Fruit fly (Drosophila melanogaster): Measurements from ENCODE around the gene CG32579.
A peak's percentile ranks its signal among the peaks of the same experiment; 100 is the strongest.

Gene CG32579

DNA sequence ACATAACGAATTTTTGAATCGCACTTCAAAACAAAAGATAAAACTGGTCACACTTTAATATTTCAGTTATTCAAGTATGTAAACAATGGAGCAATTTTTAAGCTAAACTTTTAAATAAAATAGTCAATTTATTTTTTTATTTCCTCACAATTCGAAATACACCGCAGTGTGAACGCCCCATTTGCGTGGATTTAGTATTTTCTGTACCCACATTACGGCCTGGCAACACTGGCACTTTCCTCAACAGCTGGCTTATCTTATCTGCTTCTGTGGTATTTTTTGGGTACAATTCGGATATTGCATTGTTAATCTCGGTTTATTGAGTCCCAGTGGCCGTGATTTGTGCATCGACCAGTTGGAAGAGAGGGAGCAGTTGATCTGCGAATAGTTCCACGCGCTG, 27.0 kb downstream of the CG32579 start, which contains the start of gene sl:
Gene sl (plus strand): TSS at position 254 of the 400 bp plus-strand sequence.
- TF ChIP-seq CG14711 (tag; optimal IDR thresholded peaks at IDR 0.05) (peak; percentile 67), cic (GFP tag; optimal IDR thresholded peaks at IDR 0.05) (no peak)

DNA sequence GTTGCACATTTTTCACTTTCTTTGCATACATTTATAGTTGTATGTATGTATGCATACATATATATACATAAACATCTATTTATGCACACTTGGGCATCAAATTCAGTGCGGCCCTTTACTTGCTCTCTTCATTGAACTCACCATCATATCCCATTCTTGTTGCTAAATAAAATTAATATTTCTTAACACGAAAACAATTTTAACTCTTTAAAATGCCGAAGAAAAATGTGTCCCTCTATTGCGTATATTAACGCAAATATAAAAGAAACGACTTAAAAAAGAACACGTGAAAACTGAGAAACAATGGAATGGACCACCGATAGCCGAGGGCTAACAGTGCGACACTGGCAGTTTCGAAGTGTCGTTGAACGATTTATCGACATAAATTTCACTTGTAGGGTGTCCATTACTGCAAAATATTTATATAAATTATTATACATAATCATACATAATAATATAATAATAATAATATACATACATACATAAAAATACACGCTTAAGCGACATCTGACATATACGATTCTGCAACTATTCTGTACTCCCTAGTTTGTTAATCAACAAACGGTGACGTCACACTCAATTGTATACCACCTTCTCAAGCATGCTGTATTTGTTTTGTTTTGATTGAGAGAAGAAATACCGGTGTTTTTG, 35.7 kb downstream of the CG32579 start, which contains the start of the genes U2af50 and PIG-Q:
Gene U2af50 (minus strand): TSS at position 370 of the 651 bp plus-strand sequence.
Gene PIG-Q (plus strand): TSS at position 474 of the 651 bp plus-strand sequence.
- no peak for TF ChIP-seq cnc (optimal IDR thresholded peaks at IDR 0.05)
- peak; percentile 65 for TF ChIP-seq toe (GFP tag; optimal IDR thresholded peaks at IDR 0.05)
- TF ChIP-seq CG1620 (GFP tag; optimal IDR thresholded peaks at IDR 0.05) = peak; percentile 41
- peak; percentile 75 for TF ChIP-seq kay (GFP tag; ENCODE audit: borderline replicate concordance)
- TF ChIP-seq Hr96 (GFP tag; optimal IDR thresholded peaks at IDR 0.05) = no peak
- TF ChIP-seq Clk (GFP tag; optimal IDR thresholded peaks at IDR 0.05) = peak; percentile 59
- TF ChIP-seq CG11617 (GFP tag; optimal IDR thresholded peaks at IDR 0.05) = peak; percentile 93
- peak; percentile 73 for TF ChIP-seq Crg-1 (GFP tag; optimal IDR thresholded peaks at IDR 0.05)
- TF ChIP-seq CG7101 (tag; optimal IDR thresholded peaks at IDR 0.05) = peak; percentile 94
- peak; percentile 78 for TF ChIP-seq tj (GFP tag; optimal IDR thresholded peaks at IDR 0.05)
- peak; percentile 84 for TF ChIP-seq Mnt (GFP tag; optimal IDR thresholded peaks at IDR 0.05)
- peak; percentile 78 for TF ChIP-seq pad (GFP tag; optimal IDR thresholded peaks at IDR 0.05)
- peak; percentile 89 for TF ChIP-seq ovo (GFP tag; optimal IDR thresholded peaks at IDR 0.05)
- TF ChIP-seq CG33017 (tag; optimal IDR thresholded peaks at IDR 0.05) = peak; percentile 82
- TF ChIP-seq CG5204 (GFP tag; optimal IDR thresholded peaks at IDR 0.05) = no peak
- TF ChIP-seq CG14711 (tag; optimal IDR thresholded peaks at IDR 0.05) = peak; percentile 90
- no peak for TF ChIP-seq cic (GFP tag; optimal IDR thresholded peaks at IDR 0.05)
- TF ChIP-seq CG7045 (GFP tag; optimal IDR thresholded peaks at IDR 0.05) = peak; percentile 76
- TF ChIP-seq bab1 (GFP tag; optimal IDR thresholded peaks at IDR 0.05) = peak; percentile 94
- peak; percentile 84 for TF ChIP-seq CG12768 (GFP tag; optimal IDR thresholded peaks at IDR 0.05)

DNA sequence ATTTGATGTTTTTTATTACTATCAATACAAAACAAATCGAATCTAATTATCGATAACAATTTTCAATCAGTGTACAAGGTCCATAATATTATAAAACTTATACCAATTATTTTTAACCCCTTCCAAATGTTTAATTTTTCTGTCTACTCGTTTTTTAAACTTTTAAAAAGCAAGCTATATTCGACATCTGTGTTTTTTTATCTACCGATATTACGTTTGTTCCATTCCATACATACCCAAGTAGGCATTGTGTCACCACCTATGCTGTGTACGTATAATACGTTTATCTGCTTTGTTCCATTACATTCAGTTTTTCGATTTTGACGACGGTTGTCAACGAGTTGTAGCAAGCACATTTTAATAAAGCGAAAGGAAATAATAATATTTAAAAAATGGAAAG, 38.2 kb downstream of the CG32579 start, which contains the start of gene nonA:
Gene nonA (plus strand): TSS at position 264 of the 400 bp plus-strand sequence.
- TF ChIP-seq kay (GFP tag; ENCODE audit: borderline replicate concordance) (no peak), bab1 (GFP tag; optimal IDR thresholded peaks at IDR 0.05) (peak; percentile 33), CG12768 (GFP tag; optimal IDR thresholded peaks at IDR 0.05) (no peak), cnc (optimal IDR thresholded peaks at IDR 0.05) (no peak), ovo (GFP tag; optimal IDR thresholded peaks at IDR 0.05) (no peak), toe (GFP tag; optimal IDR thresholded peaks at IDR 0.05) (no peak), Clk (GFP tag; optimal IDR thresholded peaks at IDR 0.05) (no peak), pad (GFP tag; optimal IDR thresholded peaks at IDR 0.05) (no peak), Crg-1 (GFP tag; optimal IDR thresholded peaks at IDR 0.05) (peak; percentile 1), CG7045 (GFP tag; optimal IDR thresholded peaks at IDR 0.05) (no peak), CG5204 (GFP tag; optimal IDR thresholded peaks at IDR 0.05) (no peak), CG33017 (tag; optimal IDR thresholded peaks at IDR 0.05) (no peak), Hr96 (GFP tag; optimal IDR thresholded peaks at IDR 0.05) (no peak), Mnt (GFP tag; optimal IDR thresholded peaks at IDR 0.05) (peak; percentile 41), cic (GFP tag; optimal IDR thresholded peaks at IDR 0.05) (no peak), CG11617 (GFP tag; optimal IDR thresholded peaks at IDR 0.05) (no peak)

DNA sequence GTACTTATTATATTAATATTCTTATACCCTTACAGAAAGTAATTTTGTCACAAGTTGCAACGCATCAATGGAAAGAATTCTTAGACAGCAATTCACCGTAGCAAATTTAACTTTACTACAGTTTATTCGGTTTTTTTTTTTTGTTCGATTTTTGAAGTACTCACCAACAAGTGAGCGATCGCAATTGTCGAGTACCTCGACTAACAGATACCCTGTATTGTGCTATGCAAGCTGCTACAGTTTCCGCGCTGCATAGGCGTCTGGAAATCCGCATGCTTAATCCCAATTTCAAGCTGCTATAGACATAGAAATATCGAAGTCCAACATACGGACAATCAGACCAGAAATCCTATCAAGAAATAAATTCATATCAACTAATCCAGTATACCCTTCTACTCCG, 45.5 kb downstream of the CG32579 start:
- TF ChIP-seq ovo (GFP tag; optimal IDR thresholded peaks at IDR 0.05) = no peak
- TF ChIP-seq CG7045 (GFP tag; optimal IDR thresholded peaks at IDR 0.05) = no peak
- TF ChIP-seq Clk (GFP tag; optimal IDR thresholded peaks at IDR 0.05) = no peak
- TF ChIP-seq CG1620 (GFP tag; optimal IDR thresholded peaks at IDR 0.05) = no peak
- no peak for TF ChIP-seq kay (GFP tag; ENCODE audit: borderline replicate concordance)
- TF ChIP-seq CG7101 (tag; optimal IDR thresholded peaks at IDR 0.05) = no peak
- TF ChIP-seq CG11617 (GFP tag; optimal IDR thresholded peaks at IDR 0.05) = no peak
- TF ChIP-seq Crg-1 (GFP tag; optimal IDR thresholded peaks at IDR 0.05) = no peak
- no peak for TF ChIP-seq cic (GFP tag; optimal IDR thresholded peaks at IDR 0.05)
- TF ChIP-seq bab1 (GFP tag; optimal IDR thresholded peaks at IDR 0.05) = no peak

DNA sequence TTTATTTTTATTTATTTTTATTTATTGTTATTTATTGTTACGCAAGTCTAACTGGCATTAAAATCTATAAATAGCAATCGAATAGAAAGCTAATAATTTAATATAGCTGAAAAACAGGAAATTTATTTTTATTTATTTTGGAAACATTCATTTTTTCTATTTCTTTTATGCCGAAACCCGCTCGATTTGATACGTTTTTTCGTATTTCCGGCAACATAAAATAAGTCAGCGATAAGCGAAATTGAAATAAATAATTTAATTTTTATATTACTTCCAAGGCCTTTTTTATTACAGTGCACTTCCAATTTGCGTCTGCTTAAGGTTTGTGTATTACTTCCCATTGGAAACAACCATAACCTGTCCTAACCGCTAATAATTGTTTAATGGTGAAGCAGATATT, 48.8 kb downstream of the CG32579 start:
- peak; percentile 30 for TF ChIP-seq kay (GFP tag; ENCODE audit: borderline replicate concordance)
- TF ChIP-seq CG5204 (GFP tag; optimal IDR thresholded peaks at IDR 0.05) = no peak

DNA sequence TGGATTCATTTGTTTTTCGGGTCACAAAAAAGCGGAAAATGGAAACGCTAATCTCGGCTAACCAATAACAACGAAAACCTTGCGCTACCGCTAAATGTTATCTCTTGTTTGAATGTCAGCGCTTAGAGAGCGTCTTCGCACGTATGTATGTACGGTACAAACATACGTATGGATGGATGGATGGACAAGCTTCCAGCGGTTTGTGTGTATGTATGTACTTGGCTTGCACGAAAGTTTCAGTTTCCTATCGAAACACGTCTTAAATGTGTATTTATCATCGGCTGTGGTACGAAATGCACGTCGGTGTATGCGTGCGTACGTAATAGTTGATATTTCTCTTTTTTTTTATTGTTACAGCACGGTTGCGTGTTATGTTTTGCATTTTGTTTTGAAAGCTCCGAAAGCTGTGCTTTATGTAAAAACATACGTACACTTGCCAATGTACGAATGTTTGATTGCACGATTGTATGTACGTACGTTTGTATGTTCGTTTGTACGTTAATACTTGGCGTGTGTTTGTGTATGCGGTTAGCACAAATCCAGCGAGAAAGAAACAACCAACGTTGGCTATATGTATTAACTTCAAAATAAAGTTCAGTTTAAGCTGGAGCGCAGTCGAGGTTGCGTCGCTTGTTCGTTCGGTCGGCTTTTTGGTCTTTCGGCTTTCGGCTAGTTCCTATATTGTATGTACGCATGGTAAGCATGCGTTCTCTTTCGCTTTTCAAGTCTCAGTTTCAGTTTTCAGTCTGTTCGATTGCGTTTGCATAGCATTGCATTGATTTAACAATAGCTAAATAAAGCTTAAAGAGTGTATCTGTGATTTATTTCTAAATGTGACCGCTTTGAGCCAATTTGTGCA, 49.6 kb downstream of the CG32579 start, which contains the start of gene Fur2:
Gene Fur2 (plus strand): TSS at position 595 of the 859 bp plus-strand sequence.
- TF ChIP-seq Hr96 (GFP tag; optimal IDR thresholded peaks at IDR 0.05) (no peak), kay (GFP tag; ENCODE audit: borderline replicate concordance) (peak; percentile 41), toe (GFP tag; optimal IDR thresholded peaks at IDR 0.05) (no peak), tj (GFP tag; optimal IDR thresholded peaks at IDR 0.05) (peak; percentile 36)
